Worm (Caenorhabditis elegans): ENCODE data around the gene sre-4.

The sre-4 gene

DNA sequence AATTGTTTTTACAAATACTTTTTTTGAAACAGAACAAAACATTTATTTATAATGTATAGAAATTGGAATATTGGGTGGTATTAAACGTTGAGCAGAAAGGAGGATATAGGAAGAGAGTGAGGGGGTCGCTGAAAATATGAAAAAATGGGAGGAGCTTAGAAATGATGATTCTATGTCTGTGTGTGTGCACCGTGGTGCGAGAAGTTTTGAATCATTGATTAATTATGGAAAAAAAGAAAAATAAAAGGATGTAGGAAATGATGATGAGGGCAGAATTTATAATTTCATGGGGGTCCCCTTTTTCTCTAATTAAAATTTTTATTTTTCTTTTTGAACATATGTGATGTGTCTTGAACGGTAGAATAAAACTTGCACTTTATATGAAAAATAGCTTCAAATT is at the start of gene sre-4:
sre-4 (minus strand) TSS at position 101 of the 400 bp plus-strand sequence.
- TF ChIP-seq T22C8.4 (GFP tag; IDR thresholded peaks at IDR 0.05) (no peak), ztf-23 (GFP tag; IDR thresholded peaks at IDR 0.05) (no peak), klf-2 (GFP tag; conservative IDR thresholded peaks at IDR 0.05) (no peak), med-1 (GFP tag; optimal IDR thresholded peaks at IDR 0.05; ENCODE audit: insufficient read depth) (no peak), tab-1 (GFP tag; IDR thresholded peaks at IDR 0.05) (no peak), cog-1 (tag; optimal IDR thresholded peaks at IDR 0.05) (no peak), ztf-29 (GFP tag; IDR thresholded peaks at IDR 0.05) (no peak), ref-1 (GFP tag; conservative IDR thresholded peaks at IDR 0.05) (no peak), flt-1 (GFP tag; IDR thresholded peaks at IDR 0.05) (no peak)

DNA sequence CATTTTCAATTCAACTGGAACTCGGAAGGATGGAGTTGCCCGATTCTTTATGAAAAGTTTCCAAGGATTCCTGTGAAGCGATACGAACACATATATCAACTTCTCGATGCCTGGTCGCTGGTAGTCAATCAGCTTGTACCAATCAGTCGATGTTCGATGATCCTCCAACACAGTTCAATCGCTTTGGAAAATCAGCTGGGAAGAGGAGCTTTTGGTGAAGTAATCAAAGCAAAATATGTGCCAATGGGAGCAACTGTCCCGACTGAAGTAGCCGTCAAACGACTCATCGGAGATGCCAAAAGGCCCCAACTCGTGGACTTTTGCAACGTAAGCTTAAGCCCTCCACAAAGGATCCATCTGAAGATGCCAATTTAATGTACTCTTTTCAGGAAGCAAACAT is 48.7 kb upstream of the sre-4 start:
- TF ChIP-seq ztf-29 (GFP tag; IDR thresholded peaks at IDR 0.05) (no peak), T22C8.4 (GFP tag; IDR thresholded peaks at IDR 0.05) (no peak), med-1 (GFP tag; optimal IDR thresholded peaks at IDR 0.05; ENCODE audit: insufficient read depth) (no peak), tab-1 (GFP tag; IDR thresholded peaks at IDR 0.05) (no peak), flt-1 (GFP tag; IDR thresholded peaks at IDR 0.05) (no peak), ztf-23 (GFP tag; IDR thresholded peaks at IDR 0.05) (no peak), klf-2 (GFP tag; conservative IDR thresholded peaks at IDR 0.05) (no peak)

DNA sequence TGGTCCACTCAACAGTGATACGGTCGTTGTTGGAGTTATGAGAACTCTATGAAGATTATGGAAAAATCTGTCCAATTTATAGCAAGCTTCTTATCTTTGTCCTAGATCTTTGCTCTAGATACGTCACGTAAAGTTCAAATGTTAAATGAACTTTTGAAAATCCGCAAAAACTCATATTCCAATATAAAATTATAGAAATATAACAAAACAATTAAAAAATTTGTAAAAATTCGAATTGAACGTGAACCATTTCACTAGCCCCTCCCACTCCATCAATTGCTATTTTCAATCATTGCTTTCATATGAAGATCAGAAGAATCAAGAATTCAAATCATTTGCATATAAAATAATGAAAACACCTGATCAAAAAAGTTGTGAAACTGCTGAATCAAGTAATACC is 48.0 kb upstream of the sre-4 start, which contains the start of gene kin-21:
kin-21 (plus strand) TSS at position 301 of the 400 bp plus-strand sequence.
- no peak for TF ChIP-seq ref-1 (GFP tag; conservative IDR thresholded peaks at IDR 0.05)

DNA sequence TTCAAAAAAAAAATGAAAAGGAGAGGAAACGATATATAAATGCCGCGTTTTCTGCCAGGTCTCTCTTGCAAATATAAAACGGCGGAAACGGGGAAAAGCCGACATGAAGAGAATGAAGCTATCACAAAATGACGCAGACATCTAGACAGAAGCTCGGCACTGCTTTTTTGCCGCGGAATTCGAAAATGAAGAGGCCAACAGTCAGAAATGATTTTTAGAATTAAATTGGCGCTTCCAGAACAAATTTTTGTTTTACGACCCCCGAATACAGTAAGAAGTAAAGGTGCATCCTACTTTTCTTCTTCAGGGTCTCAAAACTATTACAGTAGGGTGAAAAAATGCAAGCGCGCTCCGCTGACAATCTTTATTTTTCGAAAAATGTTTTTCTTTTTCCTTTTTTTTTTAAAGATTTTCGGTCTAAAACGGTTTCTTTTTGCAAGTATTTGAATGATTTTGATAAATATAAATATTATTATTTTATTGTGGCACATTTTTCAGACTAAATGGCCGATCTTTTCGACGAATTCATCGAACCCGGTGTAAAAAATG is 40.7 kb upstream of the sre-4 start, which contains the start of gene mtr-4:
mtr-4 (plus strand) TSS at position 499 of the 549 bp plus-strand sequence.
- TF ChIP-seq T22C8.4 (GFP tag; IDR thresholded peaks at IDR 0.05) = no peak
- peak; percentile 64; the same call in 1 of the 2 replicates for TF ChIP-seq ztf-29 (GFP tag; IDR thresholded peaks at IDR 0.05)
- TF ChIP-seq ztf-23 (GFP tag; IDR thresholded peaks at IDR 0.05) = no peak
- no peak for TF ChIP-seq ref-1 (GFP tag; conservative IDR thresholded peaks at IDR 0.05)
- TF ChIP-seq flt-1 (GFP tag; IDR thresholded peaks at IDR 0.05) = no peak

DNA sequence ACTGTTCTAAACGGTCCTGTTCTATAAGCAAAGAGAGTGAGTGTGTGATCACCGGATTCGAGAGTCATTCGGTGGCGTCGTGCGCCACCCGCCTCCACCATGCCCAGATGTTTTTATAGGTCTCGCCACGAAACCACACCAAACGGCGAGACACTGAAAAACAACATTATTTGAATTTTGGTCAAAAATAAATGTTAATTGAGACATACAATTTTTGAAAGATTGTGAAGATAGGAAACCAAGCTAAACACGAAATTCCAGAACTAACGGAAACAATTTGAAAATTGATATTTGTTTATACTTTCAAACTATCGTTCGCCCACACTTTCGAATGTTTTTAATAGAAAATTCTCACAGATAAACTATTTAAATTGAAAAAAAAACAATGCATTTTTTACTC is 39.9 kb upstream of the sre-4 start, which contains the start of gene catp-6:
catp-6 (minus strand) TSS at position 101 of the 400 bp plus-strand sequence.
- TF ChIP-seq ref-1 (GFP tag; conservative IDR thresholded peaks at IDR 0.05) (no peak), tab-1 (GFP tag; IDR thresholded peaks at IDR 0.05) (no peak), med-1 (GFP tag; optimal IDR thresholded peaks at IDR 0.05; ENCODE audit: insufficient read depth) (no peak), ztf-23 (GFP tag; IDR thresholded peaks at IDR 0.05) (no peak), cog-1 (tag; optimal IDR thresholded peaks at IDR 0.05) (no peak), flt-1 (GFP tag; IDR thresholded peaks at IDR 0.05) (no peak), T22C8.4 (GFP tag; IDR thresholded peaks at IDR 0.05) (no peak), klf-2 (GFP tag; conservative IDR thresholded peaks at IDR 0.05) (no peak), ztf-29 (GFP tag; IDR thresholded peaks at IDR 0.05) (no peak)

DNA sequence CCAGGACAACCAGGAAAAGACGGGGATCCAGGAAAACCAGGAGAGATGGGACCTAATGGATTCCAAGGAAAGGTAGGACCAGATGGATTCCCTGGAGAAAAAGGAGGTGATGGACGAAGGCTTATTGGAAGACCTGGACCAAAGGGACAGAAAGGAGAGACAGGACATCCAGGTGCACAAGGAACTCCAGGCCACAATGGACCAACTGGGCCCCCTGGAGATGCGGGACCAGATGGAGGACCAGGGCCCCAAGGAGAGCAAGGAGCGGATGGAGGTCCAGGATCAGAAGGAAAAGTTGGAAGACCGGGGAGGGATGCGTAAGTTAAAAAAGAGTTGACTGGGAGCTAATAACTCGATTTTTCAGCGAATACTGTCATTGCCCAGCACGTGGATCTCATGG is 38.0 kb upstream of the sre-4 start:
- TF ChIP-seq klf-2 (GFP tag; conservative IDR thresholded peaks at IDR 0.05) (no peak), ref-1 (GFP tag; conservative IDR thresholded peaks at IDR 0.05) (no peak), ztf-23 (GFP tag; IDR thresholded peaks at IDR 0.05) (no peak), cog-1 (tag; optimal IDR thresholded peaks at IDR 0.05) (no peak), ztf-29 (GFP tag; IDR thresholded peaks at IDR 0.05) (no peak), T22C8.4 (GFP tag; IDR thresholded peaks at IDR 0.05) (no peak), med-1 (GFP tag; optimal IDR thresholded peaks at IDR 0.05; ENCODE audit: insufficient read depth) (no peak), tab-1 (GFP tag; IDR thresholded peaks at IDR 0.05) (no peak), flt-1 (GFP tag; IDR thresholded peaks at IDR 0.05) (no peak)

DNA sequence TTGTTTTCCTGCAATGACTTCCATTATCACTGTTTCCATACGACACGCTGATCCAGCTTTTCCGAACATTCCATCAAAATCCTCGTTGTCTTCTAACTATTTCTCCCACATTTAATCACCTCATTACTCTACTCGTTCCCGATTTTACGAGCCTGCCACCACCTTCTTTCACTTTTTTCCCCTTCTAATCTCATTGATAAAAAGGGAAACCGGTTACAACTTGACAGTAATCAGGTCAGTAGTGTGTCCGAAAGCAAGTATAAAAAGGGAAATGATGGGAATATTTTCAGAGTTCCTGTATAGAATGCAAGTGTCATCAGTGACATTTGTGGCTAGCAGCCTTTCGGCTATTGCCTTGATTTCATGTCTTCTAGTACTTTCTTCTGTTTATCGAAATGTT is 37.0 kb upstream of the sre-4 start, which contains the start of gene col-123:
col-123 (plus strand) TSS at position 301 of the 400 bp plus-strand sequence.
- TF ChIP-seq ztf-23 (GFP tag; IDR thresholded peaks at IDR 0.05) (no peak), flt-1 (GFP tag; IDR thresholded peaks at IDR 0.05) (no peak), ztf-29 (GFP tag; IDR thresholded peaks at IDR 0.05) (no peak), ref-1 (GFP tag; conservative IDR thresholded peaks at IDR 0.05) (no peak), klf-2 (GFP tag; conservative IDR thresholded peaks at IDR 0.05) (no peak), T22C8.4 (GFP tag; IDR thresholded peaks at IDR 0.05) (no peak), med-1 (GFP tag; optimal IDR thresholded peaks at IDR 0.05; ENCODE audit: insufficient read depth) (no peak), cog-1 (tag; optimal IDR thresholded peaks at IDR 0.05) (no peak), tab-1 (GFP tag; IDR thresholded peaks at IDR 0.05) (no peak)

DNA sequence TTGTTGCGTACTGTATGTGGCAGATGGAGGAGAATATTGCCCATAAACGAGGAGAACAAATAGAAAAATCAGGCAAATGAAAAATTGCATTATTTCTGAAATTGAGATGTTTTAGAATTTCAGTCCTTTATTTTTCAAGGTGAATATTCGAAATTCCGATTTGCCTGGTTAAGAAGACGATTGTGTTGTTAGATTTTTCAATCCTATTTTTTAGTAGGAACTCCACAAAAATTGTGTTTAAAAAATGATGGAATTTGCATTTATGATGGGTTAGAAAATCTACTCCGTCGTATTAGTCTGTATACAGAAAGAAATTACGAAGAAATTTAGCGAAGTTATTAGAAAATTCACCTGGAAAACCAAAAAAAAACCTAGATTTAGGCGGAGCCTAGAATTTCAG is 30.8 kb upstream of the sre-4 start, which contains the start of gene egl-20:
egl-20 (minus strand) TSS at position 101 of the 400 bp plus-strand sequence.
- no peak for TF ChIP-seq cog-1 (tag; optimal IDR thresholded peaks at IDR 0.05)
- TF ChIP-seq med-1 (GFP tag; optimal IDR thresholded peaks at IDR 0.05; ENCODE audit: insufficient read depth) = no peak
- no peak for TF ChIP-seq flt-1 (GFP tag; IDR thresholded peaks at IDR 0.05)
- TF ChIP-seq klf-2 (GFP tag; conservative IDR thresholded peaks at IDR 0.05) = no peak
- no peak for TF ChIP-seq tab-1 (GFP tag; IDR thresholded peaks at IDR 0.05)
- TF ChIP-seq ztf-23 (GFP tag; IDR thresholded peaks at IDR 0.05) = no peak
- TF ChIP-seq ztf-29 (GFP tag; IDR thresholded peaks at IDR 0.05) = no peak
- no peak for TF ChIP-seq ref-1 (GFP tag; conservative IDR thresholded peaks at IDR 0.05)
- TF ChIP-seq T22C8.4 (GFP tag; IDR thresholded peaks at IDR 0.05) = no peak

DNA sequence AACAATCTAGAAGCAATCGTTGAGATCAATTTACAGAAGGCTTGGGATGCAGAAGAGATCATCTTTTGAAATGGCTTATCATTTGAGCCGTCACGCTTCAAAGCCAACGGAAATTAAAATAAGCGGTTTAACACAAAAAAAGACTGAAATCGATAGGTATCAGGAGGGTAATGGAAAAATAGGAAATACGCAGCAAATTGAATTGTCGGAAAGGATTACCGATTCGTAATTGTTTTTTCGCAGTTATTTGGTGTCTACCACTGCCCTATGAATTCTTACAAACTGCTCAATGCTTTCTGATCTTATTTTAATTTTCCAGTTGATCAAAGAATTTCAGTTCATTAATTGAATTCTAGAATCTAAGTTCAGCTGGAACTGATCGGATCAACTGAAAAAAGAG is 26.9 kb upstream of the sre-4 start:
- no peak for TF ChIP-seq med-1 (GFP tag; optimal IDR thresholded peaks at IDR 0.05; ENCODE audit: insufficient read depth)
- no peak for TF ChIP-seq ztf-29 (GFP tag; IDR thresholded peaks at IDR 0.05)
- no peak for TF ChIP-seq T22C8.4 (GFP tag; IDR thresholded peaks at IDR 0.05)
- no peak for TF ChIP-seq flt-1 (GFP tag; IDR thresholded peaks at IDR 0.05)
- TF ChIP-seq ref-1 (GFP tag; conservative IDR thresholded peaks at IDR 0.05) = no peak
- TF ChIP-seq klf-2 (GFP tag; conservative IDR thresholded peaks at IDR 0.05) = no peak
- TF ChIP-seq ztf-23 (GFP tag; IDR thresholded peaks at IDR 0.05) = no peak
- no peak for TF ChIP-seq tab-1 (GFP tag; IDR thresholded peaks at IDR 0.05)
- TF ChIP-seq cog-1 (tag; optimal IDR thresholded peaks at IDR 0.05) = no peak

DNA sequence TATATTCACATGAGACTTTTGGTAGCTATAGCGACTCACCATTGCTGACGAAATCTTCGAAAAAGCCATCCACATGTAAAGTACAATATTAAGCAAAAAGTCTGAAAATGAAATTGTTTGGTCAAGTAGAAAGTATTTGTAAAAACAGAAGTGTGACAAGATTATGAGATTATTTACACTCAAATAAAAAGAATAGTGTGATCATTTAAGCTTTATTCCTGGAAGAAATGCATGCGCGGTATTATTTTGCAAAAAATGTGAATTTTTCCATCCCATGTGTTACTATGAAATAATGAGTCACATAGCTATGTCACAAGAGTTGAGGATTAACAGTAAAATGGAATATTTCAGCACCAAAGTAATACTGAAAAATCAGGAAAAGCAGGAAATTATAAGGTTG is 26.0 kb upstream of the sre-4 start, which contains the start of gene dct-15:
dct-15 (minus strand) TSS at position 101 of the 400 bp plus-strand sequence.
- no peak for TF ChIP-seq ref-1 (GFP tag; conservative IDR thresholded peaks at IDR 0.05)
- TF ChIP-seq tab-1 (GFP tag; IDR thresholded peaks at IDR 0.05) = no peak
- no peak for TF ChIP-seq ztf-23 (GFP tag; IDR thresholded peaks at IDR 0.05)
- no peak for TF ChIP-seq cog-1 (tag; optimal IDR thresholded peaks at IDR 0.05)
- TF ChIP-seq klf-2 (GFP tag; conservative IDR thresholded peaks at IDR 0.05) = no peak
- no peak for TF ChIP-seq ztf-29 (GFP tag; IDR thresholded peaks at IDR 0.05)
- TF ChIP-seq flt-1 (GFP tag; IDR thresholded peaks at IDR 0.05) = no peak
- TF ChIP-seq med-1 (GFP tag; optimal IDR thresholded peaks at IDR 0.05; ENCODE audit: insufficient read depth) = no peak
- TF ChIP-seq T22C8.4 (GFP tag; IDR thresholded peaks at IDR 0.05) = no peak

Measured in whole organism, midembryonic.